Worm (Caenorhabditis elegans): ENCODE measurements around the gene Y42H9AR.2.

DNA sequence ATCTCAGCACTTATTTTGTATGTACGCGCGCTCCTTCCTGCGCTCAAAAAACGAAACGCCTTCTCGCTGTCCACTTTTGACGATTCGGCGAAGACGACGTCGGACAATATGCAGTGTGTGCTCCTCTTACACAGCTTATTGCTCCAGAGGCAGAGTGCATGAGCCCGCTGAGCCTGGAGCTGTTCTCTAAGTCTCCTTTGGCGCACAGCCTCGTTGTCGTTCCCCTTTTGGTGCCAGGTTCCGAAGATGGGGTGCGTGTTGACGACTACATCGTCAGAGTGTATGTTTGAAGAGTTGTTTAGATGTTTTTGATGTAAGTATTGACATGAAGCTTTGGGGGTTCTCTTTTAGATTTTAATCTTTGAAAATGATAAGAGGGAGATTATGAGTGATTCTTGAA is 29.4 kb upstream of the Y42H9AR.2 start:
- TF ChIP-seq him-1 (tag; optimal IDR thresholded peaks at IDR 0.05) (no peak), dao-5 (tag; optimal IDR thresholded peaks at IDR 0.05) (no peak), W03F9.2 (tag; optimal IDR thresholded peaks at IDR 0.05) (no peak)

Measured in whole organism, L4/young adult.